Worm (Caenorhabditis elegans): ENCODE measurements around the gene F22F4.5.

- TF ChIP-seq mec-3 (tag; optimal IDR thresholded peaks at IDR 0.05; ENCODE audit: borderline replicate concordance) (no peak), ama-1 (optimal IDR thresholded peaks at IDR 0.05) (no peak), ceh-9 (tag; optimal IDR thresholded peaks at IDR 0.05) (no peak), nfya-1 (tag; optimal IDR thresholded peaks at IDR 0.05) (no peak)
Observed at ce11 chrX:5942171-5942570, 50.5 kb downstream of the F22F4.5 start.
